Worm (Caenorhabditis elegans) whole organism, L1 larva: ENCODE results near the gene eng-1.

Source experiments
- C16A3.4 ChIP-seq: fragments of 150-350 bp; optimal IDR thresholded peaks from 2 replicates; lab custom pipeline; 2014; ENCODE audit warnings: missing biosample characterization, missing genetic modification characterization
- C34B4.2 ChIP-seq: sonication (generic microtip); optimal IDR thresholded peaks from 2 replicates; lab custom pipeline; 2017; ENCODE audit warnings: mild to moderate bottlenecking, missing genetic modification characterization, missing compliant biosample characterization
- aly-2 ChIP-seq: fragments of 150-350 bp; optimal IDR thresholded peaks from 2 replicates; lab custom pipeline; 2014; ENCODE audit warnings: missing biosample characterization, missing genetic modification characterization
- ama-1 ChIP-seq: fragments of 150-350 bp; optimal IDR thresholded peaks from 2 replicates; lab custom pipeline; 2014
- blmp-1 ChIP-seq: fragments of 150-350 bp; optimal IDR thresholded peaks from 2 replicates; lab custom pipeline; 2014; ENCODE audit warnings: missing biosample characterization, missing genetic modification characterization
- ceh-63 ChIP-seq: fragments of 200-800 bp; sonication (Bioruptor generic); optimal IDR thresholded peaks from 2 replicates; lab custom pipeline; 2018; ENCODE audit warnings: mild to moderate bottlenecking, missing genetic modification characterization, missing compliant biosample characterization
- ceh-8 ChIP-seq: fragments of 200-800 bp; sonication (Bioruptor generic); optimal IDR thresholded peaks from 2 replicates; lab custom pipeline; 2018; ENCODE audit warnings: mild to moderate bottlenecking, missing genetic modification characterization, moderate library complexity, missing compliant biosample characterization
- ceh-82 ChIP-seq, 3 experiments: fragments of 150-350 bp in 1 of 3; sonication (generic microtip) in 2 of 3; optimal IDR thresholded peaks; 2 replicates each; lab custom pipeline; 2014 to 2017; ENCODE audit warnings: missing biosample characterization in 3 of 3, missing genetic modification characterization in 3 of 3
- ceh-90 ChIP-seq: sonication (generic microtip); optimal IDR thresholded peaks from 2 replicates; lab custom pipeline; 2016; ENCODE audit warnings: missing genetic modification characterization, missing compliant biosample characterization
- dpl-1 ChIP-seq, 3 experiments: fragments of 150-350 bp in 2 of 3; sonication (generic microtip) in 1 of 3; optimal IDR thresholded peaks; 2 replicates each; lab custom pipeline; 2014 to 2017; ENCODE audit warnings: missing biosample characterization in 3 of 3, missing genetic modification characterization in 3 of 3, missing genetic modification reagents in 3 of 3
- dsc-1 ChIP-seq: sonication (generic microtip); optimal IDR thresholded peaks from 2 replicates; lab custom pipeline; 2016; ENCODE audit warnings: mild to moderate bottlenecking, missing genetic modification characterization, missing compliant biosample characterization
- efl-1 ChIP-seq, 4 experiments: fragments of 150-350 bp; optimal IDR thresholded peaks in 3 of 4; peaks in 1 of 4; 1 replicate in 1 of 4; 2 replicates in 3 of 4; lab custom pipeline; 2014; ENCODE audit warnings: missing biosample characterization in 2 of 4, missing genetic modification characterization in 2 of 4, missing genetic modification reagents in 2 of 4
- egl-27 ChIP-seq, 2 experiments: fragments of 150-350 bp in 1 of 2; sonication (generic microtip); optimal IDR thresholded peaks; 3 replicates each; lab custom pipeline; 2017 to 2018; ENCODE audit warnings: missing biosample characterization in 2 of 2, missing genetic modification characterization in 2 of 2, missing genetic modification reagents in 2 of 2
- lin-13 ChIP-seq: fragments of 150-350 bp; optimal IDR thresholded peaks from 2 replicates; lab custom pipeline; 2014; ENCODE audit warnings: missing biosample characterization, missing genetic modification reagents, missing genetic modification characterization
- lin-14 ChIP-seq: fragments of 200-800 bp; sonication (Bioruptor generic); optimal IDR thresholded peaks from 2 replicates; lab custom pipeline; 2018; ENCODE audit warnings: mild to moderate bottlenecking, missing genetic modification characterization, moderate library complexity, missing compliant biosample characterization
- lin-35 ChIP-seq, 2 experiments: fragments of 150-350 bp; optimal IDR thresholded peaks; 2 replicates each; lab custom pipeline; 2014; ENCODE audit warnings: missing biosample characterization in 2 of 2, missing genetic modification characterization in 2 of 2, missing genetic modification reagents in 2 of 2
- lin-39 ChIP-seq: fragments of 150-350 bp; optimal IDR thresholded peaks from 2 replicates; lab custom pipeline; 2014; ENCODE audit warnings: missing biosample characterization, missing genetic modification reagents, missing genetic modification characterization
- lsy-2 ChIP-seq, 2 experiments: fragments of 150-350 bp; optimal IDR thresholded peaks; 2 replicates each; lab custom pipeline; 2014; ENCODE audit warnings: missing biosample characterization in 2 of 2, missing genetic modification characterization in 2 of 2
- nhr-28 ChIP-seq: fragments of 150-350 bp; optimal IDR thresholded peaks from 2 replicates; lab custom pipeline; 2014; ENCODE audit warnings: missing biosample characterization, missing genetic modification characterization
- nhr-47 ChIP-seq: sonication (generic microtip); optimal IDR thresholded peaks from 2 replicates; lab custom pipeline; 2016; ENCODE audit warnings: mild to moderate bottlenecking, missing genetic modification characterization, moderate library complexity, missing compliant biosample characterization
- nhr-71 ChIP-seq: sonication (generic microtip); optimal IDR thresholded peaks from 2 replicates; lab custom pipeline; 2016; ENCODE audit warnings: mild to moderate bottlenecking, missing genetic modification characterization, moderate library complexity, missing compliant biosample characterization
- nhr-76 ChIP-seq: sonication (generic microtip); optimal IDR thresholded peaks from 2 replicates; lab custom pipeline; 2017; ENCODE audit warnings: missing biosample characterization, missing genetic modification characterization
- nhr-77 ChIP-seq: fragments of 150-350 bp; optimal IDR thresholded peaks from 2 replicates; lab custom pipeline; 2014; ENCODE audit warnings: missing biosample characterization, missing genetic modification characterization
- nhr-90 ChIP-seq: sonication (generic microtip); optimal IDR thresholded peaks from 2 replicates; lab custom pipeline; 2016; ENCODE audit warnings: mild to moderate bottlenecking, missing genetic modification characterization, missing compliant biosample characterization; ENCODE audit not compliant: poor library complexity
- pag-3 ChIP-seq: sonication (generic microtip); optimal IDR thresholded peaks from 2 replicates; lab custom pipeline; 2017; ENCODE audit warnings: missing genetic modification characterization, mild to moderate bottlenecking, missing compliant biosample characterization, antibody characterized with exemption, borderline replicate concordance; ENCODE audit not compliant: insufficient read depth
- pqm-1 ChIP-seq: sonication (generic microtip); optimal IDR thresholded peaks from 3 replicates; lab custom pipeline; 2017; ENCODE audit warnings: missing biosample characterization, missing genetic modification characterization
- rnt-1 ChIP-seq: sonication (generic microtip); optimal IDR thresholded peaks from 2 replicates; lab custom pipeline; 2016; ENCODE audit warnings: mild to moderate bottlenecking, missing genetic modification characterization, moderate library complexity, missing compliant biosample characterization
- skn-1 ChIP-seq: fragments of 150-350 bp; optimal IDR thresholded peaks from 2 replicates; lab custom pipeline; 2014; ENCODE audit warnings: missing biosample characterization, missing genetic modification characterization
- snu-23 ChIP-seq: sonication (generic microtip); optimal IDR thresholded peaks from 2 replicates; lab custom pipeline; 2016; ENCODE audit warnings: missing genetic modification characterization, missing compliant biosample characterization
- sox-4 ChIP-seq: sonication (generic microtip); optimal IDR thresholded peaks from 2 replicates; lab custom pipeline; 2016; ENCODE audit warnings: missing genetic modification characterization, missing compliant biosample characterization
- sptf-1 ChIP-seq: fragments of 150-350 bp; optimal IDR thresholded peaks from 2 replicates; lab custom pipeline; 2014; ENCODE audit warnings: missing biosample characterization, missing genetic modification characterization
- tlp-1 ChIP-seq: fragments of 150-350 bp; optimal IDR thresholded peaks from 2 replicates; lab custom pipeline; 2014; ENCODE audit warnings: missing biosample characterization, missing genetic modification characterization
- unc-86 ChIP-seq: sonication (generic microtip); optimal IDR thresholded peaks from 2 replicates; lab custom pipeline; 2016; ENCODE audit warnings: missing genetic modification characterization, missing compliant biosample characterization
- zip-4 ChIP-seq: fragments of 200-800 bp; sonication (Bioruptor generic); optimal IDR thresholded peaks from 2 replicates; lab custom pipeline; 2018; ENCODE audit warnings: mild to moderate bottlenecking, missing genetic modification characterization, moderate library complexity, missing compliant biosample characterization

Gene eng-1

DNA sequence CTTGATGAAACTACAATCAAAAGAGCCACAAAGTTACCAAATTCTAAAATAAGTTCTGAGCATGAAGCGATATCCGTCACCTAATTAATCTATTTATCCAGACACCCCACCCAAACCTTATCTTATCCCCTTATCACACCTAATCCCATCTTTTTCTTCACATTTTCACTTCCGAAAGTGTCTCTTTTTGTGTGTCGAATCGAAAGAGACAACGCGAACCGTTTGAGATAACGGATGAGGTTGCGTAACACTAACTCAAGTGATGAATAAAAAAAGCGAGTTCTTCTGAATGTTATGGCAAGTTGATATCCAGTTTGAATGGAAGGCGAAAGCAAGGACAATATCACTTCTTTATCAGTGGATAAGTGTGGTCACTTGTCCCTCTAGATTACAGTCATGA, 15.2 kb upstream of the eng-1 start:
- TF ChIP-seq dsc-1 (tag; lab: Kevin White, UChicago) (no peak), blmp-1 (tag; lab: Kevin White, UChicago) (peak; percentile 92)

DNA sequence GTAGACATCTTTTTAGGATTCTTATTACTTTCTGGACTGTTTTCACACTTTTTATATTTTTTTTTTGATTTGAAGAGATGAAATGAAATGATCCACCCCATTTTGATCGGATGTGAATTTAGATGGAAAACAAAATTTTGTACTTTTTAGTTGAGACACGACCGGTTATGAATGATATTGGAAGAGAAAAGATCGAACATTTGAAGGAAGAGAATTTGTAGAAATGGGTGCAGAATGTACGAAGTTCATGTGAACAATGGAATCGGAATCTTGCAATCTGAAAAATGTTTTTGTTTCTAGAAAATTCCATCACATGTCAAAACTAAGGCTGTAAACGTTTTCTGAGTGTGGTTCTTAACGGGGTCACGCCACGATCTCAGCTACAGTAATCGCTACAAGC, 14.5 kb upstream of the eng-1 start, which contains the start of gene F01F1.14:
TSS of gene F01F1.14 (minus strand) at position 101 of the 400 bp plus-strand sequence.
- no peak for TF ChIP-seq ceh-8 (GFP tag; lab: Kevin White, UChicago)

DNA sequence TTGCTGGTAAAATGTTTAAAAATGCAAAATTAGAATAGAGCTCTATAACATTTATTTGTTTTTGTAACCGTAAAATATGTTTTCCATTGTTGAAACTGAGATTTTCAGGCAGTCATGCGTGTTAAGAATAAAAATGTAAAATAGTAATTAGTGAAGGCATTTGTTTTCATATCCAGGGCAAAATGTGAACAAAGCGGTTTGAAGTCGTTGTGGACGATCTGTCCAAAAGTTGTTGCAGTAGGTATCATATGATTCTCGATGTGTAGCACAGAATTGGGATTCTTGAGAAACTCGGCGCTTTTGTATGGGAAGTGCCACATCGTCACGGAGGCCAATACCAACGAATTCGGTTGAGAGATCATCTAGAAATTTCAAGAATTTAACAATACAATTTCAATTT, 14.0 kb upstream of the eng-1 start:
- TF ChIP-seq zip-4 (no peak), ama-1 (lab: Kevin White, UChicago) (peak; percentile 41)

DNA sequence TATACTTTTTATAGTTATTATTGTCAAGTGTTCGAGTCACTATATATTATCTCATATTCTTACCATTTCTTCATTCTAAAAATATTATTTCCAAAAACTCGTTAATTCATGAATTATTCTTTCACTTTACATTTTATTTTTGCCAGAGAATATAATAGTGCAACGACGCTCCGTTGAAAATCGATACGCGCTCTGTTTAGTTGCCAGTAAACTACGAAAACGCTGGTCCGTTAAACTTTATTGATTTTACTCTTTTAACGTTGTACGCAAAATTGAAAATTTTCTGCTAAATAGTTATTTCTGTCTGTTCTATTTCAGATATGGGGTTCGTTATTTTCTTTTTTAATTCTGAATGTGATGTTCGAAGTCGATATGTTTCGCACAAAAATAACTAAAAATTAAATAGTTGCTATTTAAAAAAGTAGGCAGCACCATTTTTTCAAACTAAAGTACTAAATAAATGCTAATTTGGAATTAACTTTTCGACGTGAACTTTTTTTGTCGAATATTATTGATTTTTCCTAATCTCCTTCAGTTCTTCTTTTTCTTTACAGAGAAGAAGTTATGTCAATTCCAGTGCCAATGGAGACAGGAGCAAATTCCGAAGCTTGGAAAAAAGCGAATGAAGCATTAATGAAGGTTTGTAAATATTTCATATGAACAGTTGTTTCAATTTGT, 11.1 kb upstream of the eng-1 start, which contains the start of gene hpo-10:
TSS of gene hpo-10 (plus strand) at position 199 of the 678 bp plus-strand sequence.
- no peak for TF ChIP-seq ceh-63 (GFP tag; lab: Kevin White, UChicago)
- TF ChIP-seq skn-1 (tag; lab: Kevin White, UChicago) = no peak
- peak; percentile 33 for TF ChIP-seq C16A3.4 (tag; lab: Kevin White, UChicago)
- peak; percentile 54 for TF ChIP-seq blmp-1 (tag; lab: Kevin White, UChicago)
- no peak for TF ChIP-seq unc-86 (tag; lab: Kevin White, UChicago)
- TF ChIP-seq nhr-47 (tag; lab: Kevin White, UChicago) = peak; percentile 35
- TF ChIP-seq ama-1 (lab: Kevin White, UChicago) = peak; percentile 23
- peak; percentile 44 for TF ChIP-seq nhr-71
- TF ChIP-seq sptf-1 = no peak
- TF ChIP-seq snu-23 (GFP tag; lab: Kevin White, UChicago) = peak; percentile 27
- no peak for TF ChIP-seq sox-4 (tag; lab: Kevin White, UChicago)
- peak; percentile 49 to 70 for TF ChIP-seq lsy-2 (tag; optimal IDR thresholded peaks at IDR 0.05; lab: Kevin White, UChicago)
- TF ChIP-seq ceh-82 (tag; optimal IDR thresholded peaks at IDR 0.05; lab: Kevin White, UChicago) = peak in 1 of 3 experiments; percentile 32
- no peak for TF ChIP-seq rnt-1 (tag; lab: Kevin White, UChicago)
- no peak for TF ChIP-seq nhr-28 (tag; lab: Kevin White, UChicago)
- no peak for TF ChIP-seq pag-3 (tag; lab: Kevin White, UChicago)
- TF ChIP-seq efl-1 (optimal IDR thresholded peaks at IDR 0.05; lab: Kevin White, UChicago) = peak; percentile 27 to 28
- TF ChIP-seq efl-1 (GFP tag; optimal IDR thresholded peaks at IDR 0.05 in 1 of 2; lab: Kevin White, UChicago) = peak; percentile 32 to 95
- peak; percentile 14 to 44 for TF ChIP-seq lin-35 (GFP tag; optimal IDR thresholded peaks at IDR 0.05; lab: Kevin White, UChicago)
- TF ChIP-seq C34B4.2 = no peak
- TF ChIP-seq aly-2 = no peak
- no peak for TF ChIP-seq dsc-1 (tag; lab: Kevin White, UChicago)
- peak; percentile 14 for TF ChIP-seq lin-14
- TF ChIP-seq dpl-1 (GFP tag; optimal IDR thresholded peaks at IDR 0.05; lab: Kevin White, UChicago) = peak in 2 of 3 experiments; percentile 34

DNA sequence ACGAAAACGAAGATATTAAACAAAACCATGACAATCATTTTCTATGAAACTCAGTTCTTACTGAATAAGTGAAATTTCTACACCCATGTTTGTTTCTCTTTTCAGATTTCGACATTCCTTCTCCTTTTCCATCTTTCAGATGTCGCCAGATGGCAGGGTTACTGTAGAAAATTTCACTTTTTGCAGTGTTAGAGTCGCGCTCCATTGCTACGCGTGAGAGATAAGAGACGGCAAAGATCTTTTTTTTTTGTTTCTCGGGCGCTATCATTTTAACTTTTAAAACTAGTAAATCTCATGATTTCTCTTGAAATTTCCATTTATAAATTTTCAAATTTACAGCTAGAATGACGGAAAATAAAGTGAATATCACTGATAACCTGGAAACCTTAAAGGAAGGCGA, 9.9 kb upstream of the eng-1 start, which contains the start of the genes mig-21 and F01F1.2:
TSS of gene mig-21 (minus strand) at position 166 of the 400 bp plus-strand sequence.
TSS of gene F01F1.2 (plus strand) at position 340 of the 400 bp plus-strand sequence.
- no peak for TF ChIP-seq lin-13 (GFP tag; lab: Kevin White, UChicago)
- peak in 1 of 2 experiments; percentile 87 for TF ChIP-seq lsy-2 (tag; optimal IDR thresholded peaks at IDR 0.05; lab: Kevin White, UChicago)
- TF ChIP-seq ceh-90 (tag; lab: Kevin White, UChicago) = no peak
- TF ChIP-seq sptf-1 = no peak
- no peak for TF ChIP-seq nhr-90
- TF ChIP-seq nhr-28 (tag; lab: Kevin White, UChicago) = no peak
- TF ChIP-seq nhr-76 (tag; lab: Kevin White, UChicago) = no peak
- TF ChIP-seq dpl-1 (GFP tag; optimal IDR thresholded peaks at IDR 0.05; lab: Kevin White, UChicago) = peak in 1 of 3 experiments; percentile 16
- no peak for TF ChIP-seq C16A3.4 (tag; lab: Kevin White, UChicago)
- no peak for TF ChIP-seq pqm-1 (tag; lab: Kevin White, UChicago)
- TF ChIP-seq egl-27 (tag; optimal IDR thresholded peaks at IDR 0.05; lab: Kevin White, UChicago) = no peak
- peak; percentile 96 for TF ChIP-seq blmp-1 (tag; lab: Kevin White, UChicago)
- no peak for TF ChIP-seq nhr-77
- no peak for TF ChIP-seq tlp-1
- no peak for TF ChIP-seq lin-39 (tag; lab: Kevin White, UChicago)
- no peak for TF ChIP-seq efl-1 (optimal IDR thresholded peaks at IDR 0.05; lab: Kevin White, UChicago)
- TF ChIP-seq efl-1 (GFP tag; optimal IDR thresholded peaks at IDR 0.05 in 1 of 2; lab: Kevin White, UChicago) = peak in 1 of 2 experiments; percentile 82
